Worm (Caenorhabditis elegans) whole organism, young adult: ENCODE data around the gene spp-26.

Source experiments
- egl-18 ChIP-seq: fragments of 200-800 bp; sonication (Bioruptor generic); IDR thresholded peaks from 2 replicates; pipeline ENCODE4 v1.3.6; 2022; ENCODE audit warnings: missing genetic modification reagents, missing genetic modification characterization, missing compliant biosample characterization
- madf-10 ChIP-seq: sonication (generic microtip); optimal IDR thresholded peaks from 2 replicates; lab custom pipeline; 2016; ENCODE audit warnings: mild to moderate bottlenecking, missing genetic modification characterization, missing compliant biosample characterization
- madf-8 ChIP-seq: fragments of 200-800 bp; sonication (Bioruptor generic); conservative IDR thresholded peaks from 2 replicates; pipeline ENCODE4 v1.3.6; 2022; ENCODE audit warnings: missing genetic modification reagents, missing genetic modification characterization, missing compliant biosample characterization
- snpc-1.3 ChIP-seq: sonication (generic microtip); optimal IDR thresholded peaks from 2 replicates; lab custom pipeline; 2017; ENCODE audit warnings: missing genetic modification characterization, mild to moderate bottlenecking, missing compliant biosample characterization, antibody characterized with exemption, moderate library complexity, missing genotype, missing genetic modification reagents; ENCODE audit not compliant: insufficient read depth
- snpc-4 ChIP-seq, 5 experiments: fragments of 150-350 bp in 1 of 5; sonication (generic microtip) in 4 of 5; optimal IDR thresholded peaks; 2 replicates each; lab custom pipeline; 2014 to 2018; ENCODE audit warnings: missing genetic modification characterization in 5 of 5, missing biosample characterization in 3 of 5, antibody characterized with exemption in 2 of 5, mild to moderate bottlenecking in 2 of 5, missing compliant biosample characterization in 2 of 5, missing genotype in 2 of 5, moderate library complexity in 2 of 5, missing genetic modification reagents in 1 of 5
- tbx-9 ChIP-seq: sonication (generic microtip); optimal IDR thresholded peaks from 2 replicates; lab custom pipeline; 2016; ENCODE audit warnings: borderline replicate concordance, missing genetic modification characterization, inconsistent platforms, missing compliant biosample characterization
- ztf-28 ChIP-seq: fragments of 200-800 bp; sonication (Bioruptor generic); IDR thresholded peaks from 2 replicates; pipeline ENCODE4 v1.3.6; 2022; ENCODE audit warnings: missing genetic modification reagents, missing genetic modification characterization, missing compliant biosample characterization
- ztf-6 ChIP-seq: fragments of 200-800 bp; sonication (Bioruptor generic); IDR thresholded peaks from 2 replicates; pipeline ENCODE4 v1.3.6; 2022; ENCODE audit warnings: missing genetic modification reagents, missing genetic modification characterization, missing compliant biosample characterization

DNA sequence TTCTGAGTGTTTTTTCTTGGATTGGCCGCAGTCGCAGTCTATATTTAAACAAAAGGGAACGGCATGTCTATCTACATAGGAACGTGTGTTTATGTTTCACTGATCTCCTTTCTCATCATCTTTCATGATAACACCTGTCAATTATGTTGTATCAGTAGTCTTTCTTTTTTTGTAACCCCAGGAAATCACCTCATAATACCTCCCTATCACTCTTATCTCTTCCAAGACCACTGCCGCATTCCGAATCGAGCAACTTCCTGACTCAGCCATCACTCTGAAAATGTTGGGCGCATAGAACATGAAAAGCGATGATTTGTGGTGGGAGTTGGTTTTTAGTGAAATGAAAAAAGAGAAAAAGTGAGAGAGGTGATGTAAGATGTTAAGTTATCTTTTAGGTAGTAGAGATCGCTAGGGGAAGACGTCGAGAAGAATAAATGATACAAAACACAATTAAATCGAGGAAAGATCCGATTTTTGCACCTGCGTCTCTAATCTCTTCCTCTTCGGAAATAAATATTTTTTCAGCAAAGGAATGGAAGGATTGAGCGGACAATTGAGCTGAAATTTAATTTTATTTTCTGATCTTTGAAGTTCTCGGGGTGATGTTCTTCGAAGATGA lies 36.0 kb downstream of the spp-26 start:
- TF ChIP-seq snpc-4 (GFP tag; optimal IDR thresholded peaks at IDR 0.05; lab: Kevin White, UChicago) (no peak), snpc-4 (tag; optimal IDR thresholded peaks at IDR 0.05; lab: Kevin White, UChicago) (no peak), ztf-6 (no peak), tbx-9 (tag; lab: Kevin White, UChicago) (no peak), snpc-1.3 (tag; lab: Kevin White, UChicago) (no peak), ztf-28 (GFP tag; lab: Robert Waterston, UW) (no peak), madf-8 (no peak), egl-18 (GFP tag; lab: Robert Waterston, UW) (no peak), madf-10 (tag; lab: Kevin White, UChicago) (no peak)
